Worm (Caenorhabditis elegans) whole organism, early embryonic: ENCODE measurements around the gene Y32B12B.2.

ENCODE experiments used
- B0310.2 ChIP-seq: sonication (generic microtip); optimal IDR thresholded peaks from 2 replicates; lab custom pipeline; 2016; ENCODE audit warnings: mild to moderate bottlenecking, missing genetic modification characterization, missing compliant biosample characterization
- ama-1 ChIP-seq: fragments of 150-350 bp; optimal IDR thresholded peaks from 2 replicates; lab custom pipeline; 2014
- ceh-36 ChIP-seq: sonication (generic microtip); optimal IDR thresholded peaks from 2 replicates; lab custom pipeline; 2016; ENCODE audit warnings: missing genetic modification characterization, inconsistent platforms, missing compliant biosample characterization
- flt-1 ChIP-seq: fragments of 200-800 bp; sonication (Bioruptor generic); IDR thresholded peaks from 2 replicates; pipeline ENCODE4 v1.3.6; 2022; ENCODE audit warnings: missing genetic modification characterization, missing compliant biosample characterization
- tbx-37 ChIP-seq: fragments of 200-800 bp; sonication (Bioruptor generic); conservative IDR thresholded peaks from 2 replicates; pipeline ENCODE4 v1.3.6; 2022; ENCODE audit warnings: missing genetic modification reagents, missing genetic modification characterization, missing compliant biosample characterization

DNA sequence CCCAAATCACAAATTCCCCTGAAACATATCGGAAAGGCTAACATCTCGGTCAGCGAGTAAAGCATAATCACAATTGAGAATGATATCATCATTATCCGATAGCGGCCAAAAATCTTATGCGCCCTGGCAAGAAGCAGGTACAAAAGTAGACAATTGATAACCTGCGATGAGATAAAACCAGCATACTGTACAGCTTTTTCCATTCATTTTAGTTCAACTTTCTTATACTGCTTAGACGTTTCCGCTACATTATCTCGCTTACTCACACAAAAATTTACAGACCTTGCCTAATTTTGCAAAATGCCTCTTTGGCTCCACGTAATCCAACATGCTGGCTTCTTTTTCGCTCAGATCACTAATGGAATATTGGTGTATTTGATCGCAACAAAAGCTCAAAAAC, 44.8 kb downstream of the Y32B12B.2 start, which contains the start of gene str-150:
- TF ChIP-seq B0310.2 (tag; lab: Kevin White, UChicago) = no peak
- no peak for TF ChIP-seq ceh-36
- no peak for TF ChIP-seq tbx-37
- TF ChIP-seq flt-1 = no peak
- TF ChIP-seq ama-1 (lab: Kevin White, UChicago) = no peak
